Fruit fly (Drosophila melanogaster): ENCODE results near the gene CG10175.

DNA sequence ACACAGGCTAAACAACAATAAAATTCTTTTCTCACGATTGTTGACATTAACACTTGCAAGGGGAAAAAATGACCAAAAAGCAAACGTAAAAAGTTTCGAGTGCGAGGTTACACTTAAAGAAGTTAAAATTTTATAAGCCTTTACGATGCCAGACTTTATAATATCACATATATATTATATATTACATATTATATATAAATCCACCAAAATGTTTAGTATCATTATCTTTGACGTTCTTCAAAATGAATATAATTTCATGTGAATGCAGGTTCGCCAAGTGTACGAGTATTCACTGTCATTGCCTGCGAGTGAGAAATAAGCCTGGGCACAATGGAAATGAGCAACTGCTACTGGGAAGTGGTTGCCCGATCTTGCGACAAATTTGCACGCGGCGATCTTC, 22.5 kb downstream of the CG10175 start:
- TF ChIP-seq Sin3A (optimal IDR thresholded peaks at IDR 0.05) = no peak
- no peak for TF ChIP-seq psq (optimal IDR thresholded peaks at IDR 0.05)
- TF ChIP-seq ttk (optimal IDR thresholded peaks at IDR 0.05) = no peak

All from Kc167 (cell line).